Worm (Caenorhabditis elegans) whole organism, midembryonic: Measurements from ENCODE around the gene spr-2.

ENCODE experiments used
- T22C8.4 ChIP-seq: fragments of 200-800 bp; sonication (Bioruptor generic); IDR thresholded peaks from 2 replicates; pipeline ENCODE4 v1.3.6; 2022; ENCODE audit warnings: missing genetic modification characterization, missing compliant biosample characterization
- cog-1 ChIP-seq: sonication (generic microtip); optimal IDR thresholded peaks from 2 replicates; lab custom pipeline; 2016; ENCODE audit warnings: missing genetic modification characterization, missing compliant biosample characterization
- flt-1 ChIP-seq: fragments of 200-800 bp; sonication (Bioruptor generic); IDR thresholded peaks from 2 replicates; pipeline ENCODE4 v1.3.6; 2022; ENCODE audit warnings: missing genetic modification characterization, missing compliant biosample characterization
- med-1 ChIP-seq: sonication (generic microtip); optimal IDR thresholded peaks from 2 replicates; lab custom pipeline; 2017; ENCODE audit warnings: missing genetic modification characterization, mild to moderate bottlenecking, missing compliant biosample characterization, antibody characterized with exemption, missing genetic modification reagents; ENCODE audit not compliant: insufficient read depth
- ref-1 ChIP-seq: fragments of 200-800 bp; sonication (Bioruptor generic); conservative IDR thresholded peaks from 2 replicates; pipeline ENCODE4 v1.3.6; 2022; ENCODE audit warnings: missing genetic modification reagents, missing genetic modification characterization, missing compliant biosample characterization
- tab-1 ChIP-seq: fragments of 200-800 bp; sonication (Bioruptor generic); IDR thresholded peaks from 2 replicates; pipeline ENCODE4 v1.3.6; 2022; ENCODE audit warnings: missing genetic modification characterization, missing compliant biosample characterization
- ztf-23 ChIP-seq: fragments of 200-800 bp; sonication (Bioruptor generic); IDR thresholded peaks from 2 replicates; pipeline ENCODE4 v1.3.6; 2022; ENCODE audit warnings: missing genetic modification reagents, missing genetic modification characterization, missing compliant biosample characterization
- ztf-29 ChIP-seq: fragments of 200-800 bp; sonication (Bioruptor generic); IDR thresholded peaks from 2 replicates; pipeline ENCODE4 v1.3.6; 2022; ENCODE audit warnings: missing genetic modification reagents, missing genetic modification characterization, missing compliant biosample characterization

- no peak for TF ChIP-seq tab-1 (GFP tag; lab: Robert Waterston, UW)
- no peak for TF ChIP-seq ref-1 (GFP tag; lab: Robert Waterston, UW)
- no peak for TF ChIP-seq T22C8.4 (GFP tag; lab: Robert Waterston, UW)
- no peak for TF ChIP-seq ztf-23 (GFP tag; lab: Robert Waterston, UW)
- no peak for TF ChIP-seq flt-1 (GFP tag; lab: Robert Waterston, UW)
- no peak for TF ChIP-seq ztf-29 (GFP tag; lab: Robert Waterston, UW)
- no peak for TF ChIP-seq med-1 (GFP tag; lab: Kevin White, UChicago)
- TF ChIP-seq cog-1 (tag; lab: Kevin White, UChicago) = no peak
Measured at ce11 chrIV:8853301-8853700, 38.0 kb upstream of the spr-2 start.
